Worm (Caenorhabditis elegans) whole organism, late embryonic: ENCODE data around the gene F26F12.3.

Experiments used
- C08G9.2 ChIP-seq: sonication (generic microtip); optimal IDR thresholded peaks from 2 replicates; lab custom pipeline; 2016; ENCODE audit warnings: mild to moderate bottlenecking, missing genetic modification characterization, moderate library complexity, missing compliant biosample characterization
- C38D4.7 ChIP-seq: fragments of 200-800 bp; sonication (Bioruptor generic); optimal IDR thresholded peaks from 2 replicates; lab custom pipeline; 2018; ENCODE audit warnings: mild to moderate bottlenecking, missing genetic modification characterization, moderate library complexity, missing compliant biosample characterization
- K02D7.2 ChIP-seq: sonication (generic microtip); optimal IDR thresholded peaks from 2 replicates; lab custom pipeline; 2017; ENCODE audit warnings: mild to moderate bottlenecking, missing genetic modification characterization, missing compliant biosample characterization
- K09A11.1 ChIP-seq: sonication (generic microtip); optimal IDR thresholded peaks from 2 replicates; lab custom pipeline; 2017; ENCODE audit warnings: antibody characterized with exemption, mild to moderate bottlenecking, missing genetic modification characterization, missing compliant biosample characterization; ENCODE audit not compliant: insufficient read depth
- Y22D7AL.16 ChIP-seq: sonication (generic microtip); optimal IDR thresholded peaks from 2 replicates; lab custom pipeline; 2016; ENCODE audit warnings: missing genetic modification characterization, missing compliant biosample characterization
- ceh-19 ChIP-seq: fragments of 200-800 bp; sonication (Bioruptor generic); optimal IDR thresholded peaks from 2 replicates; lab custom pipeline; 2018; ENCODE audit warnings: mild to moderate bottlenecking, missing genetic modification characterization, missing compliant biosample characterization
- ceh-2 ChIP-seq: sonication (generic microtip); optimal IDR thresholded peaks from 2 replicates; lab custom pipeline; 2016; ENCODE audit warnings: missing genotype, missing genetic modification characterization, missing compliant biosample characterization
- ceh-22 ChIP-seq: sonication (generic microtip); optimal IDR thresholded peaks from 2 replicates; lab custom pipeline; 2017; ENCODE audit warnings: missing biosample characterization, missing genetic modification characterization
- ceh-24 ChIP-seq: sonication (generic microtip); optimal IDR thresholded peaks from 2 replicates; lab custom pipeline; 2016; ENCODE audit warnings: mild to moderate bottlenecking, missing genetic modification characterization, missing compliant biosample characterization
- ceh-31 ChIP-seq: sonication (generic microtip); optimal IDR thresholded peaks from 2 replicates; lab custom pipeline; 2016; ENCODE audit warnings: missing genetic modification characterization, missing compliant biosample characterization
- ceh-45 ChIP-seq: fragments of 200-800 bp; sonication (Bioruptor generic); IDR thresholded peaks from 2 replicates; pipeline ENCODE4 v1.3.6; 2022; ENCODE audit warnings: missing genetic modification reagents, missing genetic modification characterization, missing compliant biosample characterization
- ceh-48 ChIP-seq: sonication (generic microtip); optimal IDR thresholded peaks from 2 replicates; lab custom pipeline; 2016; ENCODE audit warnings: missing genetic modification characterization, inconsistent platforms, missing compliant biosample characterization
- ceh-9 ChIP-seq: sonication (generic microtip); optimal IDR thresholded peaks from 2 replicates; lab custom pipeline; 2016; ENCODE audit warnings: mild to moderate bottlenecking, missing genetic modification characterization, inconsistent platforms, missing compliant biosample characterization
- che-1 ChIP-seq: sonication (generic microtip); optimal IDR thresholded peaks from 2 replicates; lab custom pipeline; 2016; ENCODE audit warnings: mild to moderate bottlenecking, missing genetic modification characterization, missing compliant biosample characterization
- dmd-4 ChIP-seq: sonication (generic microtip); optimal IDR thresholded peaks from 2 replicates; lab custom pipeline; 2016; ENCODE audit warnings: borderline replicate concordance, missing genetic modification characterization, missing compliant biosample characterization
- dve-1 ChIP-seq: sonication (generic microtip); optimal IDR thresholded peaks from 2 replicates; lab custom pipeline; 2017; ENCODE audit warnings: antibody characterized with exemption, mild to moderate bottlenecking, missing genetic modification characterization, missing compliant biosample characterization
- elt-2 ChIP-seq: sonication (generic microtip); optimal IDR thresholded peaks from 2 replicates; lab custom pipeline; 2016; ENCODE audit warnings: missing genetic modification reagents, missing genetic modification characterization, missing compliant biosample characterization
- ets-4 ChIP-seq: sonication (generic microtip); optimal IDR thresholded peaks from 2 replicates; lab custom pipeline; 2016; ENCODE audit warnings: missing genetic modification characterization, missing compliant biosample characterization
- eyg-1 ChIP-seq: sonication (generic microtip); optimal IDR thresholded peaks from 2 replicates; lab custom pipeline; 2016; ENCODE audit warnings: missing genotype, missing genetic modification characterization, missing compliant biosample characterization
- fax-1 ChIP-seq: sonication (generic microtip); optimal IDR thresholded peaks from 2 replicates; lab custom pipeline; 2016; ENCODE audit warnings: missing genotype, missing genetic modification characterization, missing compliant biosample characterization
- fkh-10 ChIP-seq: fragments of 150-350 bp; optimal IDR thresholded peaks from 2 replicates; lab custom pipeline; 2014; ENCODE audit warnings: missing biosample characterization, missing genetic modification reagents, missing genetic modification characterization
- fkh-6 ChIP-seq: sonication (generic microtip); optimal IDR thresholded peaks from 2 replicates; lab custom pipeline; 2016; ENCODE audit warnings: missing genetic modification characterization, missing compliant biosample characterization
- gmeb-2 ChIP-seq: sonication (generic microtip); optimal IDR thresholded peaks from 2 replicates; lab custom pipeline; 2016; ENCODE audit warnings: missing genetic modification characterization, inconsistent platforms, missing compliant biosample characterization
- hlh-15 ChIP-seq: sonication (generic microtip); optimal IDR thresholded peaks from 2 replicates; lab custom pipeline; 2016; ENCODE audit warnings: missing genetic modification characterization, missing compliant biosample characterization
- hlh-6 ChIP-seq: sonication (generic microtip); optimal IDR thresholded peaks from 2 replicates; lab custom pipeline; 2016; ENCODE audit warnings: missing genotype, missing genetic modification characterization, missing compliant biosample characterization
- lin-11 ChIP-seq: fragments of 200-800 bp; sonication (Bioruptor generic); optimal IDR thresholded peaks from 2 replicates; lab custom pipeline; 2018; ENCODE audit warnings: mild to moderate bottlenecking, missing genetic modification characterization, missing compliant biosample characterization
- nfya-1 ChIP-seq: sonication (generic microtip); optimal IDR thresholded peaks from 2 replicates; lab custom pipeline; 2017; ENCODE audit warnings: missing genetic modification characterization, mild to moderate bottlenecking, missing compliant biosample characterization, antibody characterized with exemption, moderate library complexity
- nhr-11 ChIP-seq: fragments of 150-350 bp; optimal IDR thresholded peaks from 2 replicates; lab custom pipeline; 2014; ENCODE audit warnings: missing biosample characterization, missing genetic modification characterization
- nhr-232 ChIP-seq: sonication (generic microtip); optimal IDR thresholded peaks from 2 replicates; lab custom pipeline; 2016; ENCODE audit warnings: missing genetic modification characterization, missing compliant biosample characterization
- npax-4 ChIP-seq: sonication (generic microtip); optimal IDR thresholded peaks from 2 replicates; lab custom pipeline; 2016; ENCODE audit warnings: missing genetic modification characterization, missing compliant biosample characterization
- odd-2 ChIP-seq: sonication (generic microtip); optimal IDR thresholded peaks from 2 replicates; lab custom pipeline; 2017; ENCODE audit warnings: antibody characterized with exemption, mild to moderate bottlenecking, missing genetic modification characterization, missing compliant biosample characterization
- pat-9 ChIP-seq: fragments of 200-800 bp; sonication (Bioruptor generic); optimal IDR thresholded peaks from 2 replicates; lab custom pipeline; 2018; ENCODE audit warnings: mild to moderate bottlenecking, missing genetic modification characterization, moderate library complexity, missing compliant biosample characterization
- pax-1 ChIP-seq: fragments of 150-350 bp; optimal IDR thresholded peaks from 2 replicates; lab custom pipeline; 2014; ENCODE audit warnings: missing biosample characterization, missing genetic modification characterization
- pqm-1 ChIP-seq: sonication (generic microtip); optimal IDR thresholded peaks from 2 replicates; lab custom pipeline; 2016; ENCODE audit warnings: missing genetic modification characterization, missing compliant biosample characterization
- pros-1 ChIP-seq: fragments of 150-350 bp; optimal IDR thresholded peaks from 2 replicates; lab custom pipeline; 2014; ENCODE audit warnings: missing biosample characterization, missing genetic modification reagents, missing genetic modification characterization
- ref-2 ChIP-seq: sonication (generic microtip); optimal IDR thresholded peaks from 2 replicates; lab custom pipeline; 2016; ENCODE audit warnings: missing genetic modification characterization, missing compliant biosample characterization
- sox-4 ChIP-seq: sonication (generic microtip); optimal IDR thresholded peaks from 2 replicates; lab custom pipeline; 2017; ENCODE audit warnings: mild to moderate bottlenecking, missing genetic modification characterization, inconsistent platforms, missing compliant biosample characterization
- syd-9 ChIP-seq: sonication (generic microtip); optimal IDR thresholded peaks from 2 replicates; lab custom pipeline; 2016; ENCODE audit warnings: mild to moderate bottlenecking, missing genetic modification characterization, moderate library complexity, missing compliant biosample characterization
- tbx-7 ChIP-seq: sonication (generic microtip); optimal IDR thresholded peaks from 2 replicates; lab custom pipeline; 2016; ENCODE audit warnings: missing genotype, missing genetic modification characterization, missing compliant biosample characterization
- ttx-3 ChIP-seq: sonication (generic microtip); optimal IDR thresholded peaks from 2 replicates; lab custom pipeline; 2016; ENCODE audit warnings: missing genetic modification reagents, missing genetic modification characterization, missing compliant biosample characterization
- unc-3 ChIP-seq, 2 experiments: fragments of 200-800 bp in 1 of 2; sonication (Bioruptor generic) in 1 of 2; sonication (generic microtip) in 1 of 2; conservative IDR thresholded peaks in 1 of 2; optimal IDR thresholded peaks in 1 of 2; 2 replicates each; pipeline versions ENCODE4 v1.3.6 to Lab custom; 2016 to 2022; ENCODE audit warnings: missing compliant biosample characterization in 2 of 2, missing genetic modification characterization in 2 of 2, missing genetic modification reagents in 1 of 2
- unc-42 ChIP-seq: sonication (generic microtip); optimal IDR thresholded peaks from 2 replicates; lab custom pipeline; 2016; ENCODE audit warnings: missing genotype, missing genetic modification characterization, missing compliant biosample characterization
- unc-55 ChIP-seq: sonication (generic microtip); optimal IDR thresholded peaks from 2 replicates; lab custom pipeline; 2017; ENCODE audit warnings: missing biosample characterization, missing genetic modification reagents, missing genetic modification characterization
- unc-86 ChIP-seq: sonication (generic microtip); optimal IDR thresholded peaks from 2 replicates; lab custom pipeline; 2016; ENCODE audit warnings: missing genetic modification characterization, missing compliant biosample characterization
- zip-5 ChIP-seq: sonication (generic microtip); optimal IDR thresholded peaks from 2 replicates; lab custom pipeline; 2016; ENCODE audit warnings: missing genetic modification characterization, missing compliant biosample characterization
- ztf-16 ChIP-seq: sonication (generic microtip); optimal IDR thresholded peaks from 2 replicates; lab custom pipeline; 2017; ENCODE audit warnings: missing genetic modification characterization, missing compliant biosample characterization

The F26F12.3 gene

ce11 chrV:5798132-5798531, 47.4 kb downstream of the F26F12.3 start, which contains the start of gene nstp-3:
Gene nstp-3, minus strand, starts transcription at chrV:5798232.
- TF ChIP-seq eyg-1 (tag; lab: Kevin White, UChicago): no peak
- TF ChIP-seq nhr-11 (tag; lab: Kevin White, UChicago): no peak
- TF ChIP-seq ceh-19 (GFP tag; lab: Kevin White, UChicago): no peak
- no peak for TF ChIP-seq lin-11 (tag; lab: Kevin White, UChicago)
- no peak for TF ChIP-seq pat-9 (tag; lab: Kevin White, UChicago)
- no peak for TF ChIP-seq gmeb-2 (tag; lab: Kevin White, UChicago)
- no peak for TF ChIP-seq unc-3 (GFP tag; conservative IDR thresholded peaks at IDR 0.05; lab: Robert Waterston, UW)
- TF ChIP-seq unc-3 (tag; optimal IDR thresholded peaks at IDR 0.05; lab: Kevin White, UChicago): no peak
- TF ChIP-seq K02D7.2 (tag; lab: Kevin White, UChicago): no peak
- no peak for TF ChIP-seq ceh-31 (tag; lab: Kevin White, UChicago)
- TF ChIP-seq elt-2: no peak
- no peak for TF ChIP-seq ceh-45 (GFP tag; lab: Robert Waterston, UW)
- TF ChIP-seq ceh-9 (tag; lab: Kevin White, UChicago): no peak
- TF ChIP-seq sox-4 (tag; lab: Kevin White, UChicago): no peak
- TF ChIP-seq pros-1 (tag; lab: Kevin White, UChicago): no peak
- TF ChIP-seq fkh-10 (GFP tag; lab: Kevin White, UChicago): no peak
- TF ChIP-seq hlh-15 (tag; lab: Kevin White, UChicago): no peak
- TF ChIP-seq Y22D7AL.16: no peak
- no peak for TF ChIP-seq ttx-3
- no peak for TF ChIP-seq npax-4 (tag; lab: Kevin White, UChicago)

ce11 chrV:5792031-5792430, 53.5 kb downstream of the F26F12.3 start, which contains the start of gene ZC250.2:
Gene ZC250.2, plus strand, starts transcription at chrV:5792331.
- no peak for TF ChIP-seq fax-1
- no peak for TF ChIP-seq ceh-19 (GFP tag; lab: Kevin White, UChicago)
- no peak for TF ChIP-seq ceh-9 (tag; lab: Kevin White, UChicago)
- TF ChIP-seq npax-4 (tag; lab: Kevin White, UChicago): no peak
- no peak for TF ChIP-seq dmd-4 (tag; lab: Kevin White, UChicago)
- TF ChIP-seq K02D7.2 (tag; lab: Kevin White, UChicago): no peak
- no peak for TF ChIP-seq nfya-1 (tag; lab: Kevin White, UChicago)
- TF ChIP-seq hlh-6 (tag; lab: Kevin White, UChicago): no peak
- TF ChIP-seq che-1 (tag; lab: Kevin White, UChicago): no peak
- no peak for TF ChIP-seq dve-1
- TF ChIP-seq ref-2: no peak
- no peak for TF ChIP-seq ceh-48 (tag; lab: Kevin White, UChicago)
- TF ChIP-seq C08G9.2: no peak
- no peak for TF ChIP-seq unc-86

- TF ChIP-seq ets-4 (tag; lab: Kevin White, UChicago): peak; percentile 71
- TF ChIP-seq fax-1: peak; percentile 73
- TF ChIP-seq tbx-7 (tag; lab: Kevin White, UChicago): peak; percentile 63
- TF ChIP-seq fkh-6 (tag; lab: Kevin White, UChicago): no peak
- no peak for TF ChIP-seq fkh-10 (GFP tag; lab: Kevin White, UChicago)
- TF ChIP-seq zip-5 (tag; lab: Kevin White, UChicago): peak; percentile 81
- peak; percentile 78 for TF ChIP-seq ceh-2 (tag; lab: Kevin White, UChicago)
- peak; percentile 23 for TF ChIP-seq pqm-1 (tag; lab: Kevin White, UChicago)
- no peak for TF ChIP-seq unc-55 (GFP tag; lab: Kevin White, UChicago)
- peak; percentile 60 for TF ChIP-seq ztf-16
- no peak for TF ChIP-seq ceh-22
- TF ChIP-seq pax-1 (tag; lab: Kevin White, UChicago): no peak
- TF ChIP-seq ceh-24 (tag; lab: Kevin White, UChicago): peak; percentile 13
- TF ChIP-seq ref-2: peak; percentile 70
- TF ChIP-seq C38D4.7 (GFP tag; lab: Kevin White, UChicago): no peak
- TF ChIP-seq npax-4 (tag; lab: Kevin White, UChicago): peak; percentile 12
- peak; percentile 8 for TF ChIP-seq ceh-48 (tag; lab: Kevin White, UChicago)
- TF ChIP-seq K09A11.1: no peak
- TF ChIP-seq ceh-45 (GFP tag; lab: Robert Waterston, UW): peak; percentile 47; the same call in 1 of the 2 replicates
- TF ChIP-seq eyg-1 (tag; lab: Kevin White, UChicago): no peak
- peak; percentile 37 for TF ChIP-seq unc-86
- TF ChIP-seq odd-2 (tag; lab: Kevin White, UChicago): no peak
- TF ChIP-seq nhr-232 (tag; lab: Kevin White, UChicago): peak; percentile 10
- peak; percentile 79 for TF ChIP-seq elt-2
- peak; percentile 66 for TF ChIP-seq syd-9 (tag; lab: Kevin White, UChicago)
- TF ChIP-seq unc-42 (tag; lab: Kevin White, UChicago): peak; percentile 66
Measured at ce11 chrV:5790497-5791280, 54.8 kb downstream of the F26F12.3 start, which contains the start of the genes nhr-142 and F44E7.9. Gene nhr-142, minus strand, starts transcription at chrV:5790553. Gene F44E7.9, plus strand, starts transcription at chrV:5791230.
